Fruit fly (Drosophila melanogaster) whole organism: ENCODE results near the gene CG32195.

ENCODE experiments used
- CG8478 ChIP-seq: fragments of >200 bp; optimal IDR thresholded peaks from 2 replicates; lab custom pipeline; 2018; ENCODE audit warnings: inconsistent platforms
- pan ChIP-seq: fragments of >200 bp; optimal IDR thresholded peaks from 2 replicates; lab custom pipeline; 2017
- psq ChIP-seq: fragments of >200 bp; optimal IDR thresholded peaks from 2 replicates; lab custom pipeline; 2017
- usp ChIP-seq: fragments of >200 bp; optimal IDR thresholded peaks from 2 replicates; lab custom pipeline; 2017; ENCODE audit warnings: missing biosample characterization, missing genetic modification characterization, mixed read lengths

dm6 chr3L:18142969-18143368 lies 30.2 kb downstream of the CG32195 start:
- TF ChIP-seq usp (GFP tag; lab: Kevin White, UChicago) = no peak
- no peak for TF ChIP-seq psq (lab: Kevin White, UChicago)
- no peak for TF ChIP-seq pan (lab: Kevin White, UChicago)
- no peak for TF ChIP-seq CG8478 (lab: Kevin White, UChicago)
